Fruit fly (Drosophila melanogaster) whole organism: ENCODE results near the gene CD98hc.

Experiments
- CG8478 ChIP-seq: fragments of >200 bp; optimal IDR thresholded peaks from 2 replicates; lab custom pipeline; 2018; ENCODE audit warnings: inconsistent platforms
- Dll ChIP-seq: fragments of >200 bp; optimal IDR thresholded peaks from 2 replicates; lab custom pipeline; 2017
- EcR ChIP-seq, 2 experiments: fragments of >200 bp; optimal IDR thresholded peaks; 2 replicates each; lab custom pipeline; 2017; ENCODE audit warnings: missing biosample characterization in 2 of 2, missing genetic modification characterization in 2 of 2, missing genetic modification reagents in 2 of 2
- pan ChIP-seq: fragments of >200 bp; optimal IDR thresholded peaks from 2 replicates; lab custom pipeline; 2017
- psq ChIP-seq: fragments of >200 bp; optimal IDR thresholded peaks from 2 replicates; lab custom pipeline; 2017
- usp ChIP-seq: fragments of >200 bp; optimal IDR thresholded peaks from 2 replicates; lab custom pipeline; 2017; ENCODE audit warnings: missing biosample characterization, missing genetic modification characterization, mixed read lengths

CD98hc gene

DNA sequence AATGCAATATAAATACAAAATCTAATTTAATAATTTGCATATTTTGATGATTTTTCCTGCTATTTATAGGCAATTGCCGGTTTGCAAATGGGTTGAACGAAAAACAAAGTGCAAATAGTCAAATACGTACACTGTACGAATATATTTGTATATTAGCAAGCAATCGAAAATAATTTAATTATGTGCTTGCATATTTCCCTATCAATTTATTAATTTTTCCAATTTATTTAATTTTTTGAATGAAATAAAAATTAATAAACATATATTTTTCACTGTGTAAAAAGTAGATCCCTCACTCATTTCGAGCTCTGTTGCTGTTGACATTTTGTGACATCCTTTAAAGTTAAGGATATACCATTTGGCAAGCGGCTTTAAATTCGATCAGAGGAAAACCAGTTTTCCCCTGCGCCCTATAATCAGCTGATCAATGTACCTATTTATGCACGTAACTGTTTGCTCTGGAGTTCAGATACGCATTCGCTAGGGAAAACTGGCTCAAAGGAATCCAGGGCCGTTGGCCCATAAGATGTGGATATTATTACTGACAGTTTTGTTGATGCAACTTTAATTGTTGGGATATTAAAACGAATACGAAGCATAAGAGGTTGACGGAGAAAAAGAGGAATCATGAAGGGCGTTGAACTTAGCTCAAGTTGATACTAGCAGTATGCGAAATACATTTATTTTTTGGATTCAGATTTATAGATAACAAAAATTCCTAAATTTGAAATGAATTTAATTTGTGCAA, 25.0 kb downstream of the CD98hc start:
- no peak for TF ChIP-seq CG8478 (lab: Kevin White, UChicago)
- no peak for TF ChIP-seq EcR (GFP tag; optimal IDR thresholded peaks at IDR 0.05; lab: Kevin White, UChicago)
- TF ChIP-seq psq (lab: Kevin White, UChicago) = no peak
- TF ChIP-seq Dll (lab: Kevin White, UChicago) = no peak
- TF ChIP-seq usp = no peak
- no peak for TF ChIP-seq pan

dm6 chr3R:7950147-7950546, 28.1 kb downstream of the CD98hc start:
- TF ChIP-seq usp = no peak
- TF ChIP-seq psq (lab: Kevin White, UChicago) = no peak
- TF ChIP-seq Dll (lab: Kevin White, UChicago) = no peak
- no peak for TF ChIP-seq EcR (GFP tag; optimal IDR thresholded peaks at IDR 0.05; lab: Kevin White, UChicago)
- TF ChIP-seq pan = no peak
- no peak for TF ChIP-seq CG8478 (lab: Kevin White, UChicago)

DNA sequence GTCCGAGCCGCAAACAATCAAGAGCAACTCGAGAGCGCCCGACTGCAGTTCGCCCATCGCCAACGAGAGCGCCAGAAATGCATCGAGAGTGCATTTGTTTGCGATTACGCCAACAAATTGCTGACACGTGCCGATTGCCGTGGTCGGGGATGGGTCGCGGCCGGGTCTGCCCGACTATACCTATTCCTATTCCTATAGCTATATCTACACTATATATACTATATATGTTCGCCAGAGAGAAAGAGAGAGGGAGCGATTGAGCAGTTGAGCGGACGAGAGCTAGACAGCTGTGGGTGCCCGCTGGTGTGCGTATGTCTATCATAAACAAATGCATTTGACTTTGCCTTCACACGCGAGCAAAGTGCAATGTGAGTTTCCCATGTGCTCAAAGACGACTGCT, 30.9 kb downstream of the CD98hc start:
- no peak for TF ChIP-seq pan

DNA sequence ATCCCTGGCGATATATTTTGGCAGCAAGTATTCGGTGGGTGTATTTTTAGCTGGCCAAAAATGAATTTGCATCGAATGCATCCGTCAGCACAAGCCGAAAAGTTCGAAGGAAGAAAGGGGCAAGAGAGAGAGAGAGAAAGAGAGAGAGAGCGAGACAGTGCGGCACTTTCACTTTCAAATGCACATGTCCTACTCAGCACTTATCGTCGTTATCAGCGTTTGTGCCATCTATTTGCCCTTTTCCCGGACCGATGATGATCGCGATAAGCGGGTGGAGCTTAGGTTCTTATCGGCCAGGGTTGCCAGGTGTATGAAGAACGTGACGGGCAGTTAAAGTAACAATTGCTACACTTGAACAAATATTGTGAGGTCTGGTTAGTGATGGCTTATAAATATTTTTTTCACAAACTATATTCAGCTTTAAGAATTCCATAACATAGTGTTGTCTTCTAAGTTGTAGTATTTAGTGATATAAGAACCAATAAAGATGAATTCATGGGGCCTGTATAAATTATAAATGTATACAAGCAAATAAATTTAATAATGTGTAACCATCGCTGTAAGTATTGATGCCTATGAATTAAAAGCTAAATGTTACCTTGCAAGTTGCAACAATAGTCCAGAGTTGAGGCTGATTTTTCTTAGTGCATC, 33.4 kb downstream of the CD98hc start:
- TF ChIP-seq EcR (GFP tag; optimal IDR thresholded peaks at IDR 0.05; lab: Kevin White, UChicago) = no peak
- no peak for TF ChIP-seq CG8478 (lab: Kevin White, UChicago)
- no peak for TF ChIP-seq Dll (lab: Kevin White, UChicago)
- TF ChIP-seq psq (lab: Kevin White, UChicago) = no peak
- no peak for TF ChIP-seq pan
- no peak for TF ChIP-seq usp

DNA sequence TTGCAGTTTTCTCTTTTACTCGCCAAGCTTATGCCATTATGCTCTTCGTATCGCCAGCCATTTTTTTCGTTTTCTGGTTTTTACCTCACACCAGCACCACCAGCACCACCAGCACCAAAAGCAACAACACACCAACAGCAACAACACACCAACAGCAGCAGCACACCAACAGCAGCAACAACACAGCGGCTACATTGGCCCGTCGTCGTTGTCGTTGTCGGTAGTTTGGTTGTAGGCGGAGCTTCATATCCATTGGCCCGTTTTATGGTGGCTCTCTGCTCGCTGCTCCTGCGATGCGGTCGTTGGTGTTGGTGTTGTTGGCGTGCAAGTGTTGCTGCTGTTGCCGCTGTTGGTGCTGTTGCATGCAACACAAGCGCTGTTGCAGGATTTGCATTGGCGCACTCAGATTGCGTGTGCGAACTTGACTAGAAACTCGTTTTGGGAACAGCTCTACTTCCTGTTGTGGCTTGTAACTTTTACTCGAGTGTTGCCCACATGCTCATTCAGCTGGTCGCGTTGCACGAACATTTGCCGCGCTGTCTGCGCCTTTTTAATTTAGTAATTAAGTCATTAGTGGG, 41.4 kb downstream of the CD98hc start:
- TF ChIP-seq usp (no peak), CG8478 (lab: Kevin White, UChicago) (no peak), EcR (GFP tag; optimal IDR thresholded peaks at IDR 0.05; lab: Kevin White, UChicago) (no peak), psq (lab: Kevin White, UChicago) (no peak), Dll (lab: Kevin White, UChicago) (no peak), pan (no peak)

DNA sequence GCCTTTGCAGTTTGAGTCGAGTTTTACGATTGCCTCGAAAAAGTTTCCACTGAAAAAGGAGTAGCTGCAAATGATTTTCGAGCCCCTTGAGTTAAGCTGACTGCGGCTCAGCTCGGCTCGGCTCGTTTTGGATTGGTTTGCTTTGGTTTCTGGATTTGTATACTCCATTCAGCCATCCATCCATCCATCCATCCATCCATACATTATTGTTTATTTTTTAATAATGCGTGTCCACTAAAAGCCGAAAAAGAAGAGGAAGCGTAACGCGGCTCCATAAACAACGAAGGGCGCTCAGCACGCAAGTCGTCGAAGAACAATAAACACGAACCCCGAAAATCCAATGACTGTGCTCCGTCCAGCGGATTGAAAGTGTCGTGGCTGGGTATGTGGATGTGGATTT, 51.9 kb downstream of the CD98hc start:
- TF ChIP-seq usp (no peak), psq (lab: Kevin White, UChicago) (no peak), CG8478 (lab: Kevin White, UChicago) (no peak), pan (no peak), Dll (lab: Kevin White, UChicago) (no peak), EcR (GFP tag; optimal IDR thresholded peaks at IDR 0.05; lab: Kevin White, UChicago) (no peak)
